Worm (Caenorhabditis elegans): ENCODE results near the gene clc-19.

clc-19 gene

DNA sequence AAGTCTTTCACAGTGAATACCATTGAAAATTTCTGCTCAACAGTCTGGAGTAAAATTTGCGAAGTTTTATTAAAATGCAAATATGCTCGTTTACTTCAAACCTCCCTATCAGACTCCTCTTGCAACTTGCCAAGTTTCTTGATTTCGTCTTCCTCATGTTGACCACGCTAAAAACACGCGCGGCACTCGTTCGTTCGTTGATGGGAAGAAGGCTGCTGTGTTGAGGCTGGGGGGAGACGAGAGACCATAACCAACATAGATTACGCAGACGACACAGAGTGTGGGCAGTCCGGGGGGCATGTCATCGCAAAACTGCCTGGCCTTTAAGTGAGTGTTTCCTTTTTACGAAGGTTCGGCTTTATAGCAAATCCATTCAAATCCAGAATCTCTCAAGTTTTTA lies 29.4 kb downstream of the clc-19 start:
- TF ChIP-seq nhr-20 (tag; optimal IDR thresholded peaks at IDR 0.05) (peak; percentile 21), ceh-90 (tag; optimal IDR thresholded peaks at IDR 0.05) (no peak), lin-39 (tag; optimal IDR thresholded peaks at IDR 0.05) (no peak), irx-1 (tag; optimal IDR thresholded peaks at IDR 0.05) (no peak), efl-1 (optimal IDR thresholded peaks at IDR 0.05) (peak; percentile 6 to 15), efl-1 (GFP tag; optimal IDR thresholded peaks at IDR 0.05 in 1 of 2) (peak; percentile 6 to 79), lin-14 (GFP tag; optimal IDR thresholded peaks at IDR 0.05) (peak; percentile 91), blmp-1 (tag; optimal IDR thresholded peaks at IDR 0.05) (no peak), snu-23 (GFP tag; optimal IDR thresholded peaks at IDR 0.05) (peak; percentile 49), ceh-63 (GFP tag; optimal IDR thresholded peaks at IDR 0.05) (no peak), lsy-2 (tag; optimal IDR thresholded peaks at IDR 0.05) (peak in 1 of 2 experiments; percentile 19), nhr-19 (GFP tag; conservative IDR thresholded peaks at IDR 0.05) (peak; percentile 36), mdl-1 (tag; optimal IDR thresholded peaks at IDR 0.05) (peak in 1 of 2 experiments; percentile 59), unc-130 (tag; optimal IDR thresholded peaks at IDR 0.05) (peak; percentile 37), mep-1 (tag; optimal IDR thresholded peaks at IDR 0.05) (peak; percentile 48), lin-35 (GFP tag; optimal IDR thresholded peaks at IDR 0.05) (peak; percentile 18 to 39), nhr-11 (tag; optimal IDR thresholded peaks at IDR 0.05) (no peak), nhr-71 (tag; optimal IDR thresholded peaks at IDR 0.05) (peak; percentile 44), aha-1 (tag; optimal IDR thresholded peaks at IDR 0.05) (no peak), elt-3 (tag; optimal IDR thresholded peaks at IDR 0.05) (peak in 1 of 6 experiments; percentile 35), skn-1 (tag; optimal IDR thresholded peaks at IDR 0.05) (peak; percentile 8), elt-2 (tag; optimal IDR thresholded peaks at IDR 0.05) (no peak), ceh-82 (tag; optimal IDR thresholded peaks at IDR 0.05) (peak in 1 of 3 experiments; percentile 59), jun-1 (tag; optimal IDR thresholded peaks at IDR 0.05) (no peak), rnt-1 (tag; optimal IDR thresholded peaks at IDR 0.05) (peak; percentile 43), dpl-1 (GFP tag; optimal IDR thresholded peaks at IDR 0.05) (peak in 1 of 3 experiments; percentile 28)

DNA sequence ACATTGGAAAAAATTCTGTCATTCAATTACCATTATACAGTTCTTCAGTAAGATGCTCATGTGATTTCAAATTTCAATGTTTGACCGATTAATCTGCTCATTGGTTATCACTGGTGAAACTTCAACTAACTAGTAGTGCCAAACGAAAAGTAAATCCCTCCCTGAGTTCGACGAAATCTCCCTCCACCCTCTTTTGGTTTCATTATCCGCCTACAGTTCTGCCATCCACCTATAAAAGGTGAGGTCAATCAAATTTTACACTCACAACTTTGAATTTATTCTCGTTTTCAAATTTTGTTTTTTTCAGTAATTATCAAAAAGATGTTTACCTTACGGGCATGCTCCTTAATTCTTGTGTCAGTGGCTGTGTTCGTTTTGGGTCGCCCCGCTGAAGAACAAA lies 30.7 kb downstream of the clc-19 start, which contains the start of gene far-8:
TSS of gene far-8 (plus strand) at position 301 of the 400 bp plus-strand sequence.
- TF ChIP-seq unc-62 (GFP tag; optimal IDR thresholded peaks at IDR 0.05), result no peak
- no peak for TF ChIP-seq vab-15 (tag; optimal IDR thresholded peaks at IDR 0.05)
- no peak for TF ChIP-seq tlp-1 (tag; optimal IDR thresholded peaks at IDR 0.05)
- TF ChIP-seq efl-1 (optimal IDR thresholded peaks at IDR 0.05), result no peak
- no peak for TF ChIP-seq efl-1 (GFP tag; optimal IDR thresholded peaks at IDR 0.05 in 1 of 2)
- no peak for TF ChIP-seq dpl-1 (GFP tag; optimal IDR thresholded peaks at IDR 0.05)
- no peak for TF ChIP-seq fkh-4 (tag; optimal IDR thresholded peaks at IDR 0.05; ENCODE audit: borderline replicate concordance)
- TF ChIP-seq nhr-19 (GFP tag; conservative IDR thresholded peaks at IDR 0.05), result no peak
- no peak for TF ChIP-seq ceh-88 (GFP tag; IDR thresholded peaks at IDR 0.05)
- no peak for TF ChIP-seq swsn-7 (tag; optimal IDR thresholded peaks at IDR 0.05)
- TF ChIP-seq Y116A8C.19 (tag; optimal IDR thresholded peaks at IDR 0.05; ENCODE audit: borderline replicate concordance), result no peak
- TF ChIP-seq nhr-71 (tag; optimal IDR thresholded peaks at IDR 0.05), result no peak
- no peak for TF ChIP-seq mab-9 (GFP tag; IDR thresholded peaks at IDR 0.05)
- no peak for TF ChIP-seq nhr-90 (tag; optimal IDR thresholded peaks at IDR 0.05; ENCODE audit: poor library complexity)
- no peak for TF ChIP-seq ama-1 (optimal IDR thresholded peaks at IDR 0.05)
- no peak for TF ChIP-seq hpl-2 (GFP tag; optimal IDR thresholded peaks at IDR 0.05)
- TF ChIP-seq nhr-77 (tag; optimal IDR thresholded peaks at IDR 0.05), result no peak
- no peak for TF ChIP-seq nhr-11 (tag; optimal IDR thresholded peaks at IDR 0.05)
- TF ChIP-seq ztf-4 (tag; optimal IDR thresholded peaks at IDR 0.05), result no peak
- TF ChIP-seq lin-13 (GFP tag; optimal IDR thresholded peaks at IDR 0.05), result no peak
- TF ChIP-seq irx-1 (tag; optimal IDR thresholded peaks at IDR 0.05), result no peak

DNA sequence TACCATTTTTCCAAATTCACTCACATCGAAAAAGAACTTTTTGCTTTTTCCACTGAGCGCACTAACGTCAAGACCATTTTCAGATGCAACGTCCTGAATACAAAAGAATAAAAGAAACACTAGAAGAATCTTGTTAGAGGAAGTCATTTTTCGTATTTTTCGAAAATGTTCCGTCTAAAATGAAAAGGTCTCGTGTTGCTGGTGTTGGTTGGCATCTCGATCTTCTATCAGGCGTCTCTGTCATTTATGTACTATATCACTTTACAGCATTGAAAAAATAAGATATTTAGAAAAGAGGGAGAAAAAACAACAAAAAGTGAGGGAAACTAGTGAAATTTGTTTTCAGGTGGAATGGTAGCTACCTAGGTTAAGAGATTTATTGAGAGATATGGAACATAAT lies 32.2 kb downstream of the clc-19 start, which contains the start of gene K02F3.9:
TSS of gene K02F3.9 (minus strand) at position 190 of the 400 bp plus-strand sequence.
- TF ChIP-seq lin-14 (GFP tag; optimal IDR thresholded peaks at IDR 0.05), result peak; percentile 35
- TF ChIP-seq nhr-85 (tag), result peak; percentile 1
- no peak for TF ChIP-seq hlh-4 (tag; optimal IDR thresholded peaks at IDR 0.05)
- TF ChIP-seq pag-3 (tag; optimal IDR thresholded peaks at IDR 0.05; ENCODE audit: borderline replicate concordance, insufficient read depth), result peak; percentile 93
- no peak for TF ChIP-seq unc-130 (tag; optimal IDR thresholded peaks at IDR 0.05)
- TF ChIP-seq rnt-1 (tag; optimal IDR thresholded peaks at IDR 0.05), result peak; percentile 23
- TF ChIP-seq grh-1 (GFP tag; IDR thresholded peaks at IDR 0.05), result no peak
- no peak for TF ChIP-seq mdl-1 (tag; optimal IDR thresholded peaks at IDR 0.05)
- no peak for TF ChIP-seq unc-62 (GFP tag; optimal IDR thresholded peaks at IDR 0.05)
- TF ChIP-seq lin-15B (tag; optimal IDR thresholded peaks at IDR 0.05), result no peak
- TF ChIP-seq egl-13 (tag; optimal IDR thresholded peaks at IDR 0.05), result no peak
- no peak for TF ChIP-seq xbp-1 (tag; optimal IDR thresholded peaks at IDR 0.05)
- TF ChIP-seq Y116A8C.19 (tag; optimal IDR thresholded peaks at IDR 0.05; ENCODE audit: borderline replicate concordance), result no peak
- TF ChIP-seq nhr-71 (tag; optimal IDR thresholded peaks at IDR 0.05), result peak; percentile 18
- TF ChIP-seq mep-1 (tag; optimal IDR thresholded peaks at IDR 0.05), result peak; percentile 3
